Worm (Caenorhabditis elegans) whole organism, L4 larva: ENCODE data around the gene srv-13.

Experiments used
- ceh-32 ChIP-seq: sonication (generic microtip); optimal IDR thresholded peaks from 2 replicates; lab custom pipeline; 2016; ENCODE audit warnings: mild to moderate bottlenecking, missing genetic modification characterization, missing compliant biosample characterization; ENCODE audit not compliant: poor library complexity
- ceh-44 ChIP-seq: fragments of 200-800 bp; sonication (Bioruptor generic); IDR thresholded peaks from 2 replicates; pipeline ENCODE4 v1.3.6; 2022; ENCODE audit warnings: missing genetic modification reagents, missing genetic modification characterization, missing compliant biosample characterization
- daf-12 ChIP-seq: fragments of 150-350 bp; optimal IDR thresholded peaks from 2 replicates; lab custom pipeline; 2014; ENCODE audit warnings: missing biosample characterization, missing genetic modification reagents, missing genetic modification characterization
- hif-1 ChIP-seq, 2 experiments: sonication (generic microtip); optimal IDR thresholded peaks; 2 replicates each; lab custom pipeline; 2016 to 2017; ENCODE audit warnings: missing compliant biosample characterization in 2 of 2, missing genetic modification characterization in 2 of 2, missing genetic modification reagents in 2 of 2, missing genotype in 2 of 2, mild to moderate bottlenecking in 1 of 2
- hmg-1.1 ChIP-seq: fragments of 200-800 bp; sonication (Bioruptor generic); IDR thresholded peaks from 2 replicates; pipeline ENCODE4 v1.3.6; 2022; ENCODE audit warnings: missing genetic modification reagents, missing genetic modification characterization, missing compliant biosample characterization
- jun-1 ChIP-seq: fragments of 150-350 bp; optimal IDR thresholded peaks from 2 replicates; lab custom pipeline; 2014; ENCODE audit warnings: missing biosample characterization, missing genetic modification reagents, missing genetic modification characterization
- lin-1 ChIP-seq: fragments of 200-800 bp; sonication (Bioruptor generic); IDR thresholded peaks from 2 replicates; pipeline ENCODE4 v1.3.6; 2022; ENCODE audit warnings: missing genetic modification reagents, missing genetic modification characterization, missing compliant biosample characterization
- nhr-6 ChIP-seq: fragments of 150-350 bp; optimal IDR thresholded peaks from 2 replicates; lab custom pipeline; 2014; ENCODE audit warnings: missing biosample characterization, missing genetic modification characterization
- rbr-2 ChIP-seq: sonication (generic microtip); optimal IDR thresholded peaks from 2 replicates; lab custom pipeline; 2016; ENCODE audit warnings: missing genotype, missing genetic modification characterization, missing compliant biosample characterization
- sdz-12 ChIP-seq: fragments of 200-800 bp; sonication (Bioruptor generic); optimal IDR thresholded peaks from 2 replicates; lab custom pipeline; 2018; ENCODE audit warnings: mild to moderate bottlenecking, missing genetic modification characterization, missing compliant biosample characterization
- skn-1 ChIP-seq: fragments of 150-350 bp; optimal IDR thresholded peaks from 2 replicates; lab custom pipeline; 2014; ENCODE audit warnings: missing biosample characterization, missing genetic modification characterization
- spr-1 ChIP-seq: sonication (generic microtip); optimal IDR thresholded peaks from 2 replicates; lab custom pipeline; 2016; ENCODE audit warnings: mild to moderate bottlenecking, missing genetic modification characterization, missing compliant biosample characterization
- unc-39 ChIP-seq: sonication (generic microtip); optimal IDR thresholded peaks from 2 replicates; lab custom pipeline; 2017; ENCODE audit warnings: missing biosample characterization, missing genetic modification characterization
- zag-1 ChIP-seq: fragments of 150-350 bp; optimal IDR thresholded peaks from 2 replicates; lab custom pipeline; 2014; ENCODE audit warnings: missing biosample characterization, missing genetic modification characterization
- zip-11 ChIP-seq: fragments of 200-800 bp; sonication (Bioruptor generic); IDR thresholded peaks from 2 replicates; pipeline ENCODE4 v1.3.6; 2022; ENCODE audit warnings: missing genetic modification characterization, missing compliant biosample characterization

Gene srv-13

DNA sequence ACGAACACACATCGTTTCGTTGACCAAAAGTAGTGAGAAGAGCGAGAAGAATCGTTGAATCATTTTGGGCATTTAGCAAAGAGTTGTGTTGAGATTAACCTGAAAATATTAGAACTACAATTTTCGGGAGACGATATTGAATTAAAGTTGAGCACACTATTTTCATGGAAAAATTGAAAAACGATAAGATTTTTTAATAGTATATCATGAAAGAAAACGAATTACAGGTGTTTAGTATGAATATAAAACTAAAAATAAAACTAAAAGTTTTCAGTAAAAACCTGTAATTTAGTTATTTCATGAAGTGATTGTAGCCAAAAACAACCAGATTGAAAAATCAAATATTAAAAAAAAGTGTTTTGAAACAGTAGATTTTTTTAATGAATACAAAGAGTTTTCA is 52.5 kb downstream of the srv-13 start, which contains the start of gene lgc-10:
lgc-10 (minus strand) TSS at position 101 of the 400 bp plus-strand sequence.
- TF ChIP-seq lin-1 (no peak), unc-39 (tag; lab: Kevin White, UChicago) (no peak), rbr-2 (tag; lab: Kevin White, UChicago) (no peak), hmg-1.1 (GFP tag; lab: Robert Waterston, UW) (no peak), daf-12 (no peak), nhr-6 (no peak), zag-1 (tag; lab: Kevin White, UChicago) (no peak), skn-1 (tag; lab: Kevin White, UChicago) (no peak), zip-11 (GFP tag; lab: Robert Waterston, UW) (no peak), jun-1 (tag; lab: Kevin White, UChicago) (no peak), ceh-44 (GFP tag; lab: Robert Waterston, UW) (no peak), ceh-32 (no peak), hif-1 (tag; optimal IDR thresholded peaks at IDR 0.05; lab: Kevin White, UChicago) (no peak), spr-1 (tag; lab: Kevin White, UChicago) (no peak), sdz-12 (no peak)
- TF ChIP-seq, all 104 proteins: peak for 0
